Fruit fly (Drosophila melanogaster) whole organism, wandering third instar larva: Measurements from ENCODE around the gene nol.

Source experiments
- Abd-B ChIP-seq: fragments of >200 bp; optimal IDR thresholded peaks from 2 replicates; lab custom pipeline; 2017; ENCODE audit warnings: missing biosample characterization, missing genetic modification characterization
- CG32264 ChIP-seq: fragments of 200-800 bp; sonication (Bioruptor generic); optimal IDR thresholded peaks from 2 replicates; lab custom pipeline; 2016; ENCODE audit warnings: missing biosample characterization, missing genetic modification characterization
- CG9705 ChIP-seq: fragments of 200-800 bp; sonication (Bioruptor generic); optimal IDR thresholded peaks from 2 replicates; lab custom pipeline; 2018; ENCODE audit warnings: missing biosample characterization, mild to moderate bottlenecking, missing genetic modification characterization
- CrebA ChIP-seq: fragments of 200-800 bp; sonication (Bioruptor generic); optimal IDR thresholded peaks from 2 replicates; lab custom pipeline; 2016; ENCODE audit warnings: missing biosample characterization, mild to moderate bottlenecking, missing genetic modification characterization, borderline replicate concordance
- Dfd ChIP-seq: fragments of >200 bp; optimal IDR thresholded peaks from 2 replicates; lab custom pipeline; 2017; ENCODE audit warnings: missing biosample characterization, missing genetic modification characterization
- Dif ChIP-seq: fragments of 200-275, 200-300 bp; sonication (Bioruptor generic); optimal IDR thresholded peaks from 2 replicates; lab custom pipeline; 2018; ENCODE audit warnings: missing biosample characterization, missing genetic modification characterization; ENCODE audit not compliant: partially characterized antibody
- GATAd ChIP-seq: sonication (Bioruptor generic); optimal IDR thresholded peaks from 2 replicates; lab custom pipeline; 2016; ENCODE audit warnings: missing biosample characterization, missing genetic modification characterization
- HLH106 ChIP-seq: fragments of 200-800 bp; optimal IDR thresholded peaks from 3 replicates; lab custom pipeline; 2019; ENCODE audit warnings: missing biosample characterization, mild to moderate bottlenecking, missing genetic modification characterization, moderate library complexity
- Hnf4 ChIP-seq: fragments of 200-800 bp; sonication (Bioruptor generic); optimal IDR thresholded peaks from 2 replicates; lab custom pipeline; 2016; ENCODE audit warnings: missing biosample characterization, mild to moderate bottlenecking, missing genetic modification characterization
- Hr78 ChIP-seq: fragments of >200 bp; optimal IDR thresholded peaks from 2 replicates; lab custom pipeline; 2017; ENCODE audit warnings: missing biosample characterization, missing genetic modification characterization
- Hr83 ChIP-seq: fragments of 200-300 bp; sonication (Bioruptor generic); optimal IDR thresholded peaks from 2 replicates; lab custom pipeline; 2016; ENCODE audit warnings: missing biosample characterization, mild to moderate bottlenecking, missing genetic modification characterization, moderate library complexity; ENCODE audit not compliant: poor library complexity, severe bottlenecking
- Jra ChIP-seq: sonication (Bioruptor generic); optimal IDR thresholded peaks from 2 replicates; lab custom pipeline; 2016; ENCODE audit warnings: missing biosample characterization, missing genetic modification characterization
- Mio ChIP-seq: sonication (Bioruptor generic); optimal IDR thresholded peaks from 2 replicates; lab custom pipeline; 2016; ENCODE audit warnings: missing biosample characterization, missing genetic modification characterization
- Myc ChIP-seq: fragments of >200 bp; optimal IDR thresholded peaks from 2 replicates; lab custom pipeline; 2017
- N ChIP-seq: fragments of >200 bp; optimal IDR thresholded peaks from 2 replicates; lab custom pipeline; 2018; ENCODE audit warnings: missing biosample characterization, missing external identifiers, missing genetic modification characterization
- OdsH ChIP-seq: fragments of 200-800 bp; sonication (Bioruptor generic); optimal IDR thresholded peaks from 2 replicates; lab custom pipeline; 2016; ENCODE audit warnings: missing biosample characterization, mild to moderate bottlenecking, missing genetic modification characterization
- Rel ChIP-seq, 2 experiments: fragments of 200-800 bp; sonication (Bioruptor generic) in 1 of 2; optimal IDR thresholded peaks; 2 replicates in 1 of 2; 3 replicates in 1 of 2; lab custom pipeline; 2016 to 2019; ENCODE audit warnings: mild to moderate bottlenecking in 2 of 2, missing biosample characterization in 2 of 2, missing genetic modification characterization in 2 of 2, moderate library complexity in 1 of 2
- Sp1 ChIP-seq: fragments of 200-800 bp; sonication (Bioruptor generic); optimal IDR thresholded peaks from 3 replicates; lab custom pipeline; 2019; ENCODE audit warnings: missing biosample characterization, mild to moderate bottlenecking, missing genetic modification characterization, moderate library complexity
- Vsx2 ChIP-seq: fragments of 200-300, 225-300 bp; sonication (Bioruptor generic); optimal IDR thresholded peaks from 2 replicates; lab custom pipeline; 2018; ENCODE audit warnings: missing biosample characterization, missing genetic modification characterization; ENCODE audit not compliant: partially characterized antibody
- br ChIP-seq: fragments of 200-800 bp; sonication (Bioruptor generic); optimal IDR thresholded peaks from 2 replicates; lab custom pipeline; 2016; ENCODE audit warnings: missing biosample characterization, missing genetic modification characterization
- brk ChIP-seq: fragments of 200-800 bp; sonication (Bioruptor generic); optimal IDR thresholded peaks from 2 replicates; lab custom pipeline; 2016; ENCODE audit warnings: missing biosample characterization, mild to moderate bottlenecking, missing genetic modification characterization
- dl ChIP-seq, 2 experiments: fragments of 175-275, 200-275 bp in 1 of 2; fragments of 200-275 bp in 1 of 2; sonication (Bioruptor generic); optimal IDR thresholded peaks; lab custom pipeline; 2018; ENCODE audit warnings: mild to moderate bottlenecking in 2 of 2, missing biosample characterization in 2 of 2, missing genetic modification characterization in 2 of 2, moderate library complexity in 2 of 2; ENCODE audit not compliant: partially characterized antibody in 2 of 2, insufficient read depth in 1 of 2
- dmrt93B ChIP-seq: fragments of 200-800 bp; sonication (Bioruptor generic); optimal IDR thresholded peaks from 2 replicates; lab custom pipeline; 2018; ENCODE audit warnings: missing biosample characterization, mild to moderate bottlenecking, missing genetic modification characterization
- dsf ChIP-seq: sonication (Bioruptor generic); optimal IDR thresholded peaks from 2 replicates; lab custom pipeline; 2016; ENCODE audit warnings: missing biosample characterization, missing genetic modification characterization, borderline replicate concordance
- ey ChIP-seq: fragments of 200-800 bp; sonication (Bioruptor generic); optimal IDR thresholded peaks from 2 replicates; lab custom pipeline; 2016; ENCODE audit warnings: missing biosample characterization, missing genetic modification characterization
- foxo ChIP-seq, 2 experiments: fragments of 200-800 bp; sonication (Bioruptor generic); optimal IDR thresholded peaks; 2 replicates in 1 of 2; 3 replicates in 1 of 2; lab custom pipeline; 2016 to 2017; ENCODE audit warnings: missing biosample characterization in 2 of 2, missing genetic modification characterization in 2 of 2
- fru ChIP-seq: fragments of 200-800 bp; sonication (Bioruptor generic); optimal IDR thresholded peaks from 3 replicates; lab custom pipeline; 2016; ENCODE audit warnings: missing biosample characterization, mild to moderate bottlenecking, missing genetic modification characterization
- h ChIP-seq: fragments of 200-800 bp; sonication (Bioruptor generic); optimal IDR thresholded peaks from 3 replicates; lab custom pipeline; 2016; ENCODE audit warnings: missing biosample characterization, mild to moderate bottlenecking, missing genetic modification characterization
- jim ChIP-seq: fragments of 175-275, 200-325 bp; sonication (Bioruptor generic); optimal IDR thresholded peaks from 2 replicates; lab custom pipeline; 2016; ENCODE audit warnings: missing biosample characterization, mild to moderate bottlenecking, missing genetic modification characterization
- lola ChIP-seq: fragments of >200 bp; optimal IDR thresholded peaks from 2 replicates; lab custom pipeline; 2017; ENCODE audit warnings: missing biosample characterization, missing genetic modification characterization
- pan ChIP-seq: fragments of >200 bp; optimal IDR thresholded peaks from 2 replicates; lab custom pipeline; 2017
- psq ChIP-seq: fragments of 200-800 bp; sonication (Bioruptor generic); optimal IDR thresholded peaks from 3 replicates; lab custom pipeline; 2017; ENCODE audit warnings: missing biosample characterization, mild to moderate bottlenecking, missing genetic modification characterization, moderate library complexity
- rgr ChIP-seq: fragments of 200-800 bp; sonication (Bioruptor generic); optimal IDR thresholded peaks from 3 replicates; lab custom pipeline; 2016; ENCODE audit warnings: missing biosample characterization, mild to moderate bottlenecking, missing genetic modification characterization
- sage ChIP-seq: fragments of 200-800 bp; sonication (Bioruptor generic); optimal IDR thresholded peaks from 2 replicates; lab custom pipeline; 2016; ENCODE audit warnings: missing biosample characterization, mild to moderate bottlenecking, missing genetic modification characterization
- sv ChIP-seq: fragments of 200-800 bp; sonication (Bioruptor generic); optimal IDR thresholded peaks from 3 replicates; lab custom pipeline; 2016; ENCODE audit warnings: missing biosample characterization, missing genetic modification characterization
- tai ChIP-seq: sonication (Bioruptor generic); optimal IDR thresholded peaks from 2 replicates; lab custom pipeline; 2016; ENCODE audit warnings: missing biosample characterization, missing genetic modification characterization
- usp ChIP-seq: fragments of >200 bp; optimal IDR thresholded peaks from 2 replicates; lab custom pipeline; 2017; ENCODE audit warnings: missing biosample characterization, missing genetic modification characterization
- woc ChIP-seq: sonication (Bioruptor generic); optimal IDR thresholded peaks from 2 replicates; lab custom pipeline; 2016; ENCODE audit warnings: missing biosample characterization, mild to moderate bottlenecking, missing genetic modification characterization

Gene nol

dm6 chr3L:11164899-11165298 is 34.3 kb downstream of the nol start, which contains the start of gene Alg10:
TSS of gene Alg10 (plus strand) at chr3L:11164971.
- no peak for TF ChIP-seq psq (GFP tag; lab: Kevin White, UChicago)
- no peak for TF ChIP-seq fru (GFP tag; lab: Kevin White, UChicago)
- TF ChIP-seq h = no peak
- no peak for TF ChIP-seq jim (GFP tag; lab: Kevin White, UChicago)
- TF ChIP-seq, all 38 proteins: peak for 0

- TF ChIP-seq CG32264 (no peak), N (no peak), Vsx2 (GFP tag; lab: Kevin White, UChicago) (no peak), h (peak; percentile 72), sv (GFP tag; lab: Kevin White, UChicago) (no peak), Jra (GFP tag; lab: Kevin White, UChicago) (no peak), rgr (GFP tag; lab: Kevin White, UChicago) (peak; percentile 82), HLH106 (peak; percentile 45), Dif (GFP tag; lab: Kevin White, UChicago) (no peak), Hr78 (GFP tag; lab: Kevin White, UChicago) (no peak), sage (no peak), fru (GFP tag; lab: Kevin White, UChicago) (peak; percentile 63), usp (GFP tag; lab: Kevin White, UChicago) (no peak), dmrt93B (GFP tag; lab: Kevin White, UChicago) (peak; percentile 74), Hnf4 (no peak), GATAd (GFP tag; lab: Kevin White, UChicago) (no peak), CrebA (no peak), Rel (GFP tag; optimal IDR thresholded peaks at IDR 0.05; lab: Kevin White, UChicago) (no peak), Rel (tag; optimal IDR thresholded peaks at IDR 0.05; lab: Kevin White, UChicago) (no peak), tai (no peak), brk (no peak), pan (lab: Kevin White, UChicago) (no peak), Mio (GFP tag; lab: Kevin White, UChicago) (no peak), OdsH (peak; percentile 64), lola (GFP tag; lab: Kevin White, UChicago) (no peak), foxo (GFP tag; optimal IDR thresholded peaks at IDR 0.05; lab: Kevin White, UChicago) (peak in 1 of 2 experiments; percentile 30), Hr83 (GFP tag; lab: Kevin White, UChicago) (peak; percentile 87), CG9705 (GFP tag; lab: Kevin White, UChicago) (peak; percentile 56), Dfd (no peak), br (GFP tag; lab: Kevin White, UChicago) (peak; percentile 80), Myc (lab: Kevin White, UChicago) (no peak), dsf (GFP tag; lab: Kevin White, UChicago) (no peak), dl (GFP tag; optimal IDR thresholded peaks at IDR 0.05; lab: Kevin White, UChicago; ENCODE audit: insufficient read depth in 1 of 2, partially characterized antibody in 2 of 2) (no peak), psq (GFP tag; lab: Kevin White, UChicago) (peak; percentile 9), woc (GFP tag; lab: Kevin White, UChicago) (no peak), Abd-B (no peak), Sp1 (peak; percentile 57), ey (GFP tag; lab: Kevin White, UChicago) (peak; percentile 15), jim (GFP tag; lab: Kevin White, UChicago) (no peak)
Observed at dm6 chr3L:11169299-11170181, 38.9 kb downstream of the nol start, which contains the start of the genes wls and Adck5. TSS of gene wls (minus strand) at chr3L:11169625. TSS of gene Adck5 (plus strand) at chr3L:11169817.
